Worm (Caenorhabditis elegans): ENCODE measurements around the gene pho-14.

DNA sequence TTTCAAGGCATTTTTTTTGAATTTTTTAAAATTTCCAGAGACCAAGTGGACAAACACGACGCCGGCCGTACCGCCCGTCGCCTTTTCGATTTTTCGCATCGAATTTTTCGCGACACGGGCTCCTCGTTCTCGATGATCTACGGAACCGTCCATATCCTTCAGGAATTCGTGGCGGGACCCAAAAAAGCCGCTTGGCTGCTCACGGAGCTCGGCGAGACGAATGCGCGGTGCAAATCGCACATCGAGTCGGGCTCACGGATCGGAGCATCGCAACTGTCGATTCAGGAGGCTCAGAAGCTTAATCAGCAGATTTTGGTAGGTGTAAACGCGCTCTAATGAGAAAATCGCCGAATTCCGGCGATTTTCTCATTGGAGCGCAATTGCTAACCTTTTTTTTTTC is 31.2 kb upstream of the pho-14 start:
- TF ChIP-seq ztf-11 (tag; optimal IDR thresholded peaks at IDR 0.05) (no peak), elt-3 (tag; optimal IDR thresholded peaks at IDR 0.05) (no peak), lin-13 (GFP tag; optimal IDR thresholded peaks at IDR 0.05) (no peak), nhr-12 (tag; optimal IDR thresholded peaks at IDR 0.05) (no peak), ama-1 (optimal IDR thresholded peaks at IDR 0.05) (no peak), nhr-77 (tag; optimal IDR thresholded peaks at IDR 0.05) (no peak), unc-62 (GFP tag; optimal IDR thresholded peaks at IDR 0.05) (no peak), unc-55 (GFP tag; optimal IDR thresholded peaks at IDR 0.05) (no peak)
